Worm (Caenorhabditis elegans): Measurements from ENCODE around the gene C32D5.10.

Gene C32D5.10

DNA sequence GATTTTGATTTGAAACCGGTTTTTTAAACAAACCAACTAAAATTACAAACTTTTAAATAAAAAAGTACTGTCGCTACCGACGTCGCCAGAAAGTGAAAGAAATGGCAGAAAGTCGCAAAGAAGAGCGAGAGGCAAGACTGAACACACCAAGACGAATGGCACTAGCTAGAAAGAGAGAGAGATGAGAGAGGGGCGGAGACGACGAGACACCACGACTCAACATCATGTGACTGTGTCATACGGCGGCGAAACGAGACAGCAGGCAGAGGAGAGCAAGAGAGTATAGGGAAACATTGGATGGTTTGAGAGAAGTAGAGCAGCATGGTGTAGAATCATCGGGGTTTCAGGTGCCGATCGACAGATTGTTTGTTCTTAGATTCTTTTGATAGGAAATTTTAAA lies 3.4 kb downstream of the C32D5.10 start (continued):
- TF ChIP-seq nhr-6 (tag; optimal IDR thresholded peaks at IDR 0.05) (peak; percentile 65), hlh-30 (tag; optimal IDR thresholded peaks at IDR 0.05; ENCODE audit: insufficient read depth) (peak; percentile 100), daf-8 (GFP tag; IDR thresholded peaks at IDR 0.05) (no peak), nhr-41 (GFP tag; IDR thresholded peaks at IDR 0.05) (0 out of 2 replicates have a peak, but pooled peaks have one; percentile 13), skn-1 (tag; optimal IDR thresholded peaks at IDR 0.05) (no peak), mes-2 (tag; optimal IDR thresholded peaks at IDR 0.05; ENCODE audit: poor library complexity, severe bottlenecking) (peak; percentile 86), lin-13 (GFP tag; optimal IDR thresholded peaks at IDR 0.05) (peak; percentile 85), ztf-7 (tag; optimal IDR thresholded peaks at IDR 0.05) (peak; percentile 77), egl-27 (tag; optimal IDR thresholded peaks at IDR 0.05) (no peak), aha-1 (tag) (peak; percentile 89), nhr-42 (GFP tag; IDR thresholded peaks at IDR 0.05) (no peak), tra-1 (GFP tag; IDR thresholded peaks at IDR 0.05) (peak; percentile 73; the same call in 1 of the 2 replicates), lin-39 (tag; optimal IDR thresholded peaks at IDR 0.05) (no peak), ceh-62 (tag; optimal IDR thresholded peaks at IDR 0.05) (no peak), ceh-82 (tag; optimal IDR thresholded peaks at IDR 0.05) (no peak), arid-1 (GFP tag; conservative IDR thresholded peaks at IDR 0.05) (peak; percentile 34; the same call in 1 of the 2 replicates), lim-7 (GFP tag; IDR thresholded peaks at IDR 0.05) (no peak), mxl-2 (GFP tag; conservative IDR thresholded peaks at IDR 0.05) (0 out of 2 replicates have a peak, but pooled peaks have one; percentile 47), unc-62 (GFP tag; optimal IDR thresholded peaks at IDR 0.05 in 1 of 2) (peak in 1 of 2 experiments; percentile 99), unc-62 (tag; optimal IDR thresholded peaks at IDR 0.05) (no peak), daf-16 (GFP tag; optimal IDR thresholded peaks at IDR 0.05) (peak; percentile 39 to 42), daf-16 (tag; optimal IDR thresholded peaks at IDR 0.05) (peak; percentile 88), zfp-2 (tag; optimal IDR thresholded peaks at IDR 0.05) (no peak), T26A8.4 (GFP tag; IDR thresholded peaks at IDR 0.05) (peak; percentile 79), attf-4 (tag; optimal IDR thresholded peaks at IDR 0.05) (peak; percentile 32), ZK546.5 (tag; optimal IDR thresholded peaks at IDR 0.05) (peak in 1 of 2 experiments; percentile 25), dpl-1 (GFP tag; optimal IDR thresholded peaks at IDR 0.05) (peak; percentile 68), rbr-2 (tag; optimal IDR thresholded peaks at IDR 0.05) (peak; percentile 88), dmd-6 (GFP tag; IDR thresholded peaks at IDR 0.05) (peak; percentile 92), mdl-1 (tag; optimal IDR thresholded peaks at IDR 0.05) (peak; percentile 71 to 92), T20F7.1 (GFP tag; optimal IDR thresholded peaks at IDR 0.05) (peak; percentile 51), zip-2 (tag; optimal IDR thresholded peaks at IDR 0.05) (peak; percentile 26), madf-5 (GFP tag; IDR thresholded peaks at IDR 0.05) (0 out of 4 replicates have a peak, but pooled peaks of 1 of the 2 experiments have one; percentile 23), madf-9 (GFP tag; conservative IDR thresholded peaks at IDR 0.05) (peak; percentile 60), aly-2 (tag; optimal IDR thresholded peaks at IDR 0.05) (no peak), ZK337.2 (GFP tag; IDR thresholded peaks at IDR 0.05) (no peak), duxl-1 (tag; optimal IDR thresholded peaks at IDR 0.05; ENCODE audit: poor library complexity) (peak; percentile 77), php-3 (GFP tag; IDR thresholded peaks at IDR 0.05) (0 out of 2 replicates have a peak, but pooled peaks have one; percentile 30), egl-43 (GFP tag; IDR thresholded peaks at IDR 0.05) (peak; percentile 78), mxl-3 (GFP tag; optimal IDR thresholded peaks at IDR 0.05) (peak; percentile 97), nhr-25 (tag; optimal IDR thresholded peaks at IDR 0.05; ENCODE audit: borderline replicate concordance, insufficient read depth) (peak; percentile 74), cey-2 (tag; optimal IDR thresholded peaks at IDR 0.05; ENCODE audit: borderline replicate concordance, insufficient read depth) (peak; percentile 45), mep-1 (tag; optimal IDR thresholded peaks at IDR 0.05) (peak; percentile 89), lin-1 (GFP tag; IDR thresholded peaks at IDR 0.05) (peak; percentile 65; the same call in 1 of the 2 replicates), set-16 (GFP tag; IDR thresholded peaks at IDR 0.05) (peak; percentile 77)
